Worm (Caenorhabditis elegans) whole organism, L2 larva: ENCODE data around the gene W05E10.2.
A peak's percentile ranks its signal among the peaks of the same experiment; 100 is the strongest.

Experiments used
- C34F6.9 ChIP-seq: fragments of 150-350 bp; optimal IDR thresholded peaks from 2 replicates; lab custom pipeline; 2014; ENCODE audit warnings: missing biosample characterization, missing genetic modification characterization
- F13H6.1 ChIP-seq: sonication (generic microtip); optimal IDR thresholded peaks from 2 replicates; lab custom pipeline; 2016; ENCODE audit warnings: missing genetic modification characterization, missing compliant biosample characterization
- R02D3.7 ChIP-seq: fragments of 150-350 bp; optimal IDR thresholded peaks from 2 replicates; lab custom pipeline; 2014; ENCODE audit warnings: missing biosample characterization, missing genetic modification characterization
- ZK546.5 ChIP-seq: sonication (generic microtip); optimal IDR thresholded peaks from 2 replicates; lab custom pipeline; 2017; ENCODE audit warnings: missing biosample characterization, missing genetic modification characterization
- alr-1 ChIP-seq: fragments of 150-350 bp; optimal IDR thresholded peaks from 2 replicates; lab custom pipeline; 2014; ENCODE audit warnings: missing biosample characterization, missing genetic modification characterization
- aly-2 ChIP-seq: fragments of 150-350 bp; optimal IDR thresholded peaks from 2 replicates; lab custom pipeline; 2014; ENCODE audit warnings: missing biosample characterization, missing genetic modification characterization
- ama-1 ChIP-seq: fragments of 150-350 bp; optimal IDR thresholded peaks from 2 replicates; lab custom pipeline; 2018; ENCODE audit warnings: inconsistent platforms
- ceh-16 ChIP-seq: fragments of 150-350 bp; optimal IDR thresholded peaks from 2 replicates; lab custom pipeline; 2014; ENCODE audit warnings: missing biosample characterization, missing genetic modification characterization
- ceh-82 ChIP-seq: fragments of 150-350 bp; optimal IDR thresholded peaks from 2 replicates; lab custom pipeline; 2014; ENCODE audit warnings: missing biosample characterization, missing genetic modification characterization
- crh-2 ChIP-seq: sonication (generic microtip); optimal IDR thresholded peaks from 2 replicates; lab custom pipeline; 2017; ENCODE audit warnings: missing biosample characterization, missing genetic modification characterization
- dmd-4 ChIP-seq: sonication (generic microtip); optimal IDR thresholded peaks from 2 replicates; lab custom pipeline; 2017; ENCODE audit warnings: missing biosample characterization, missing genetic modification characterization
- egl-27 ChIP-seq: sonication (generic microtip); optimal IDR thresholded peaks from 3 replicates; lab custom pipeline; 2017; ENCODE audit warnings: missing biosample characterization, missing genetic modification reagents, missing genetic modification characterization
- elt-1 ChIP-seq: fragments of 150-350 bp; optimal IDR thresholded peaks from 2 replicates; lab custom pipeline; 2014; ENCODE audit warnings: missing biosample characterization, missing genetic modification characterization
- elt-3 ChIP-seq: sonication (generic microtip); optimal IDR thresholded peaks from 2 replicates; lab custom pipeline; 2017; ENCODE audit warnings: missing biosample characterization, missing genetic modification characterization
- fos-1 ChIP-seq: fragments of 150-350 bp; optimal IDR thresholded peaks from 2 replicates; lab custom pipeline; 2014; ENCODE audit warnings: missing biosample characterization, missing genetic modification characterization
- lin-11 ChIP-seq: fragments of 150-350 bp; sonication (generic microtip); optimal IDR thresholded peaks from 2 replicates; lab custom pipeline; 2014; ENCODE audit warnings: missing biosample characterization, missing genetic modification characterization, inconsistent platforms, mixed read lengths
- lin-39 ChIP-seq: fragments of 150-350 bp; optimal IDR thresholded peaks from 2 replicates; lab custom pipeline; 2014; ENCODE audit warnings: missing biosample characterization, missing genetic modification reagents, missing genetic modification characterization
- lsy-2 ChIP-seq, 2 experiments: fragments of 150-350 bp in 1 of 2; sonication (generic microtip) in 1 of 2; optimal IDR thresholded peaks; 2 replicates each; lab custom pipeline; 2014 to 2017; ENCODE audit warnings: missing biosample characterization in 2 of 2, missing genetic modification characterization in 2 of 2
- mab-5 ChIP-seq: fragments of 150-350 bp; optimal IDR thresholded peaks from 2 replicates; lab custom pipeline; 2014; ENCODE audit warnings: missing biosample characterization, missing genetic modification characterization
- mbf-1 ChIP-seq: sonication (generic microtip); optimal IDR thresholded peaks from 2 replicates; lab custom pipeline; 2017; ENCODE audit warnings: missing biosample characterization, missing genetic modification characterization
- nhr-10 ChIP-seq: sonication (generic microtip); optimal IDR thresholded peaks from 2 replicates; lab custom pipeline; 2017; ENCODE audit warnings: missing biosample characterization, missing genetic modification characterization
- nhr-11 ChIP-seq: fragments of 150-350 bp; optimal IDR thresholded peaks from 2 replicates; lab custom pipeline; 2014; ENCODE audit warnings: missing biosample characterization, missing genetic modification characterization
- nhr-12 ChIP-seq: fragments of 150-350 bp; optimal IDR thresholded peaks from 2 replicates; lab custom pipeline; 2014; ENCODE audit warnings: missing biosample characterization, missing genetic modification characterization
- nhr-129 ChIP-seq: fragments of 150-350 bp; optimal IDR thresholded peaks from 2 replicates; lab custom pipeline; 2014; ENCODE audit warnings: missing biosample characterization, missing genetic modification characterization
- nhr-21 ChIP-seq: fragments of 150-350 bp; optimal IDR thresholded peaks from 2 replicates; lab custom pipeline; 2014; ENCODE audit warnings: missing biosample characterization, missing genetic modification characterization
- nhr-25 ChIP-seq: fragments of 150-350 bp; sonication (generic microtip); optimal IDR thresholded peaks from 3 replicates; lab custom pipeline; 2014; ENCODE audit warnings: missing biosample characterization, missing genetic modification characterization
- nhr-6 ChIP-seq: fragments of 150-350 bp; optimal IDR thresholded peaks from 2 replicates; lab custom pipeline; 2014; ENCODE audit warnings: missing biosample characterization, missing genetic modification characterization
- nhr-77 ChIP-seq: fragments of 150-350 bp; optimal IDR thresholded peaks from 2 replicates; lab custom pipeline; 2014; ENCODE audit warnings: missing biosample characterization, missing genetic modification characterization
- peb-1 ChIP-seq: fragments of 150-350 bp; optimal IDR thresholded peaks from 2 replicates; lab custom pipeline; 2014; ENCODE audit warnings: missing biosample characterization, missing genetic modification characterization
- sem-4 ChIP-seq: fragments of 150-350 bp; optimal IDR thresholded peaks from 2 replicates; lab custom pipeline; 2014; ENCODE audit warnings: missing biosample characterization, missing genetic modification reagents, missing genetic modification characterization
- skn-1 ChIP-seq: sonication (generic microtip); optimal IDR thresholded peaks from 2 replicates; lab custom pipeline; 2017; ENCODE audit warnings: missing biosample characterization, missing genetic modification characterization
- sma-3 ChIP-seq: sonication (generic microtip); optimal IDR thresholded peaks from 2 replicates; lab custom pipeline; 2016; ENCODE audit warnings: missing genetic modification reagents, missing genetic modification characterization, missing compliant biosample characterization
- sma-9 ChIP-seq, 2 experiments: fragments of 150-350 bp in 1 of 2; sonication (generic microtip) in 1 of 2; optimal IDR thresholded peaks; 2 replicates each; lab custom pipeline; 2014 to 2016; ENCODE audit warnings: missing genetic modification characterization in 2 of 2, mild to moderate bottlenecking in 1 of 2, missing biosample characterization in 1 of 2, missing compliant biosample characterization in 1 of 2, missing genetic modification reagents in 1 of 2, moderate library complexity in 1 of 2
- snpc-4 ChIP-seq: fragments of 150-350 bp; optimal IDR thresholded peaks from 2 replicates; lab custom pipeline; 2014; ENCODE audit warnings: missing biosample characterization, missing genetic modification characterization
- unc-62 ChIP-seq: fragments of 150-350 bp; optimal IDR thresholded peaks from 2 replicates; lab custom pipeline; 2014; ENCODE audit warnings: missing biosample characterization, missing genetic modification reagents, missing genetic modification characterization
- zag-1 ChIP-seq: fragments of 150-350 bp; optimal IDR thresholded peaks from 2 replicates; lab custom pipeline; 2014; ENCODE audit warnings: missing biosample characterization, missing genetic modification characterization
- ztf-1 ChIP-seq: fragments of 200-800 bp; sonication (Bioruptor generic); conservative IDR thresholded peaks from 2 replicates; pipeline ENCODE4 v1.3.6; 2022; ENCODE audit warnings: missing genetic modification characterization, missing compliant biosample characterization
- ztf-11 ChIP-seq: sonication (generic microtip); optimal IDR thresholded peaks from 2 replicates; lab custom pipeline; 2017; ENCODE audit warnings: missing biosample characterization, missing genetic modification characterization
- ztf-4 ChIP-seq: fragments of 150-350 bp; optimal IDR thresholded peaks from 2 replicates; lab custom pipeline; 2014; ENCODE audit warnings: missing biosample characterization, missing genetic modification characterization

Gene W05E10.2

ce11 chrV:11695597-11695996, 8.6 kb downstream of the W05E10.2 start, which contains the start of gene W05E10.5:
TSS of gene W05E10.5 (minus strand) at chrV:11695697.
- TF ChIP-seq skn-1 (no peak), ztf-1 (GFP tag; lab: Robert Waterston, UW) (no peak), dmd-4 (tag; lab: Kevin White, UChicago) (no peak), aly-2 (no peak), ztf-11 (tag; lab: Kevin White, UChicago) (no peak), nhr-10 (tag; lab: Kevin White, UChicago) (no peak), nhr-11 (tag; lab: Kevin White, UChicago) (no peak), fos-1 (tag; lab: Kevin White, UChicago) (no peak), egl-27 (tag; lab: Kevin White, UChicago) (no peak), sma-3 (no peak), ama-1 (lab: Kevin White, UChicago) (no peak), ZK546.5 (tag; lab: Kevin White, UChicago) (no peak), crh-2 (tag; lab: Kevin White, UChicago) (no peak), sma-9 (GFP tag; optimal IDR thresholded peaks at IDR 0.05; lab: Kevin White, UChicago) (no peak), sma-9 (tag; optimal IDR thresholded peaks at IDR 0.05; lab: Kevin White, UChicago) (no peak), nhr-77 (no peak), ztf-4 (tag; lab: Kevin White, UChicago) (no peak), lsy-2 (tag; optimal IDR thresholded peaks at IDR 0.05; lab: Kevin White, UChicago) (no peak)

DNA sequence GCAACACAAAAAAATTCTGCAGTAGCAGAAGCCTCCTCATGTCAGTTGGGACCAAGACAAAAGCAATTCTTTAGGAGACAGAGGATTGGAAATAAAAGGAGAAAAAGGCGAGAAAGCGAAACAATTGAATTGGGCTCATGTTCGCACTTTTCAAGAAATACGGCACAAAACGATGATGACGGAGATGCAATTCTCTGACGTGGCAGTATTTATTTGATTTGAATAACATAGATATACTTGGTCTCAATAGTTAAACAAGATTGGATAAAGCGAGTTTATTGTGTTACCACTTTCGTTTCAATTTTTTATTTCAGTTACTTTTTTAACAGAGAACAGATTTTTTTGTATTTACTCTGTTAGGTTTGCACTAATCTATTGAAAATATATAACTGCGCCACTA, 10.5 kb downstream of the W05E10.2 start:
- TF ChIP-seq ama-1 (lab: Kevin White, UChicago) (no peak), ceh-82 (tag; lab: Kevin White, UChicago) (no peak), sem-4 (tag; lab: Kevin White, UChicago) (peak; percentile 66), crh-2 (tag; lab: Kevin White, UChicago) (peak; percentile 28), C34F6.9 (tag; lab: Kevin White, UChicago) (no peak), ztf-4 (tag; lab: Kevin White, UChicago) (no peak), alr-1 (tag; lab: Kevin White, UChicago) (no peak), dmd-4 (tag; lab: Kevin White, UChicago) (no peak), lsy-2 (tag; optimal IDR thresholded peaks at IDR 0.05; lab: Kevin White, UChicago) (peak in 1 of 2 experiments; percentile 16), R02D3.7 (tag; lab: Kevin White, UChicago) (no peak), skn-1 (no peak), fos-1 (tag; lab: Kevin White, UChicago) (no peak), nhr-10 (tag; lab: Kevin White, UChicago) (no peak), nhr-129 (no peak), nhr-12 (tag; lab: Kevin White, UChicago) (no peak), elt-1 (tag; lab: Kevin White, UChicago) (no peak), unc-62 (GFP tag; lab: Kevin White, UChicago) (no peak), F13H6.1 (tag; lab: Kevin White, UChicago) (no peak), snpc-4 (tag; lab: Kevin White, UChicago) (no peak), zag-1 (tag; lab: Kevin White, UChicago) (peak; percentile 6), nhr-21 (no peak), nhr-6 (tag; lab: Kevin White, UChicago) (no peak), elt-3 (tag; lab: Kevin White, UChicago) (no peak), nhr-25 (tag; lab: Kevin White, UChicago) (no peak), mab-5 (no peak), egl-27 (tag; lab: Kevin White, UChicago) (no peak), sma-9 (GFP tag; optimal IDR thresholded peaks at IDR 0.05; lab: Kevin White, UChicago) (no peak), sma-9 (tag; optimal IDR thresholded peaks at IDR 0.05; lab: Kevin White, UChicago) (no peak), aly-2 (no peak)

- TF ChIP-seq sma-3: no peak
These were observed 17.7 kb downstream of the W05E10.2 start for ce11 chrV:11704658-11705057.

- no peak for TF ChIP-seq dmd-4 (tag; lab: Kevin White, UChicago)
- TF ChIP-seq egl-27 (tag; lab: Kevin White, UChicago): no peak
- TF ChIP-seq, all 48 proteins: peak for 0
These were observed 18.4 kb downstream of the W05E10.2 start, which contains the start of gene ceh-32 for ce11 chrV:11705399-11705798. TSS of gene ceh-32 (minus strand) at chrV:11705400.

DNA sequence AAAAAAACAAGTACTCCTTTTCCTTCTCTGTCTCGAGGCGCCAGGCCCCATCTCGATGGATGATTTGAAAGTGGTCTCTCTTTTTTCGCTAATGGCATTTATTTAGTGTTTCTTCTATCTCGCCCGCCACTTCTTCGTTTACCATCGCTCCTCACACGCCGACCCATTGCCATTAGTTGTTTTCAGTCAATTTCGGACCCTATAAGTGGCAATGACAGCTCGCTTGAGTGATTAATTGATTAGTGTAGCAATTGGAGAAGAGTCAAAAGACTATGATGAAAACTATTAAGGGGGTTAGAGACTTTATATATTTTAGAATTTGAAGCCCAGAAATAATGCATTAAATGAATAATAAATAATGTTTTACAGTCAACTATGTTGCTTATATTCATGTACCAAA, 19.4 kb downstream of the W05E10.2 start:
- no peak for TF ChIP-seq lsy-2 (tag; optimal IDR thresholded peaks at IDR 0.05; lab: Kevin White, UChicago)
- no peak for TF ChIP-seq mbf-1 (tag; lab: Kevin White, UChicago)
- no peak for TF ChIP-seq unc-62 (GFP tag; lab: Kevin White, UChicago)
- no peak for TF ChIP-seq ZK546.5 (tag; lab: Kevin White, UChicago)
- TF ChIP-seq elt-3 (tag; lab: Kevin White, UChicago): no peak
- no peak for TF ChIP-seq egl-27 (tag; lab: Kevin White, UChicago)
- TF ChIP-seq elt-1 (tag; lab: Kevin White, UChicago): no peak
- TF ChIP-seq nhr-12 (tag; lab: Kevin White, UChicago): no peak
- TF ChIP-seq peb-1 (tag; lab: Kevin White, UChicago): no peak
- TF ChIP-seq lin-39 (tag; lab: Kevin White, UChicago): no peak
- TF ChIP-seq lin-11 (tag; lab: Kevin White, UChicago): no peak
- no peak for TF ChIP-seq ceh-16 (tag; lab: Kevin White, UChicago)
- no peak for TF ChIP-seq ztf-4 (tag; lab: Kevin White, UChicago)
- no peak for TF ChIP-seq crh-2 (tag; lab: Kevin White, UChicago)
- TF ChIP-seq ceh-82 (tag; lab: Kevin White, UChicago): no peak
- TF ChIP-seq snpc-4 (tag; lab: Kevin White, UChicago): no peak
- TF ChIP-seq F13H6.1 (tag; lab: Kevin White, UChicago): no peak
- no peak for TF ChIP-seq sma-9 (GFP tag; optimal IDR thresholded peaks at IDR 0.05; lab: Kevin White, UChicago)
- no peak for TF ChIP-seq sma-9 (tag; optimal IDR thresholded peaks at IDR 0.05; lab: Kevin White, UChicago)
